Fruit fly (Drosophila melanogaster) whole organism, embryonic: ENCODE results near the gene rogdi.

Source experiments
- Asciz ChIP-seq: fragments of 200-800 bp; sonication (Bioruptor generic); optimal IDR thresholded peaks from 2 replicates; lab custom pipeline; 2017; ENCODE audit warnings: missing biosample characterization, mild to moderate bottlenecking, missing genetic modification characterization, missing genetic modification reagents
- Bgb ChIP-seq: fragments of 200-800 bp; sonication (Bioruptor generic); IDR thresholded peaks from 2 replicates; pipeline ENCODE4 v1.3.6; 2022; ENCODE audit warnings: missing biosample characterization, missing genetic modification characterization; ENCODE audit not compliant: partially characterized antibody
- C15 ChIP-seq: fragments of 200-800 bp; sonication (Bioruptor generic); IDR thresholded peaks from 3 replicates; pipeline ENCODE4 v1.3.6; 2022; ENCODE audit warnings: missing biosample characterization, missing genetic modification characterization
- CG10654 ChIP-seq: fragments of 200-800 bp; sonication (Bioruptor generic); optimal IDR thresholded peaks from 2 replicates; lab custom pipeline; 2016; ENCODE audit warnings: missing biosample characterization, missing genetic modification characterization
- CG12104 ChIP-seq: fragments of 200-800 bp; sonication (Bioruptor generic); optimal IDR thresholded peaks from 3 replicates; lab custom pipeline; 2016; ENCODE audit warnings: missing biosample characterization, missing genetic modification characterization
- CG12942 ChIP-seq: fragments of 200-800 bp; sonication (Bioruptor generic); optimal IDR thresholded peaks from 3 replicates; lab custom pipeline; 2016; ENCODE audit warnings: missing biosample characterization, missing genetic modification characterization
- CG13424 ChIP-seq: fragments of 200-800 bp; sonication (Bioruptor generic); optimal IDR thresholded peaks from 2 replicates; lab custom pipeline; 2019; ENCODE audit warnings: missing biosample characterization, mild to moderate bottlenecking, missing genetic modification characterization, moderate library complexity
- CG13624 ChIP-seq: fragments of 200-800 bp; sonication (Bioruptor generic); optimal IDR thresholded peaks from 2 replicates; lab custom pipeline; 2016; ENCODE audit warnings: missing biosample characterization, missing genetic modification characterization
- CG13894 ChIP-seq: fragments of 200-800 bp; sonication (Bioruptor generic); optimal IDR thresholded peaks from 3 replicates; lab custom pipeline; 2018; ENCODE audit warnings: missing biosample characterization, mild to moderate bottlenecking, missing genetic modification characterization, moderate library complexity
- CG1647 ChIP-seq: fragments of 200-800 bp; sonication (Bioruptor generic); optimal IDR thresholded peaks from 3 replicates; lab custom pipeline; 2016; ENCODE audit warnings: missing biosample characterization, missing genetic modification characterization
- CG17328 ChIP-seq: fragments of 200-800 bp; sonication (Bioruptor generic); IDR thresholded peaks from 2 replicates; pipeline ENCODE4 v1.3.6; 2022; ENCODE audit warnings: missing biosample characterization, missing genetic modification characterization
- CG17359 ChIP-seq: fragments of 200-800 bp; sonication (Bioruptor generic); optimal IDR thresholded peaks from 3 replicates; lab custom pipeline; 2018; ENCODE audit warnings: missing biosample characterization, mild to moderate bottlenecking, missing genetic modification characterization, moderate library complexity
- CG17612 ChIP-seq: fragments of 200-800 bp; sonication (Bioruptor generic); IDR thresholded peaks from 2 replicates; pipeline ENCODE4 v1.3.6; 2022; ENCODE audit warnings: missing biosample characterization, missing genetic modification characterization
- CG1792 ChIP-seq: fragments of 200-800 bp; sonication (Bioruptor generic); optimal IDR thresholded peaks from 2 replicates; lab custom pipeline; 2016; ENCODE audit warnings: missing biosample characterization, missing genetic modification characterization
- CG1832 ChIP-seq: fragments of 200-800 bp; sonication (Bioruptor generic); optimal IDR thresholded peaks from 2 replicates; lab custom pipeline; 2017; ENCODE audit warnings: missing biosample characterization, mild to moderate bottlenecking, missing genetic modification characterization, inconsistent platforms
- CG2116 ChIP-seq: fragments of 200-800 bp; sonication (Bioruptor generic); optimal IDR thresholded peaks from 3 replicates; lab custom pipeline; 2018; ENCODE audit warnings: missing biosample characterization, mild to moderate bottlenecking, missing genetic modification characterization
- CG2712 ChIP-seq: fragments of 200-800 bp; optimal IDR thresholded peaks from 3 replicates; lab custom pipeline; 2019; ENCODE audit warnings: missing biosample characterization, mild to moderate bottlenecking, missing genetic modification characterization, moderate library complexity
- CG30020 ChIP-seq: fragments of 200-800 bp; optimal IDR thresholded peaks from 2 replicates; lab custom pipeline; 2019; ENCODE audit warnings: missing biosample characterization, mild to moderate bottlenecking, missing genetic modification characterization, moderate library complexity
- CG3407 ChIP-seq: fragments of 200-800 bp; sonication (Bioruptor generic); optimal IDR thresholded peaks from 2 replicates; lab custom pipeline; 2018; ENCODE audit warnings: missing biosample characterization, mild to moderate bottlenecking, missing genetic modification characterization
- CG34224 ChIP-seq: fragments of 200-800 bp; sonication (Bioruptor generic); IDR thresholded peaks from 3 replicates; pipeline ENCODE4 v1.3.6; 2022; ENCODE audit warnings: missing biosample characterization, missing genetic modification characterization; ENCODE audit not compliant: partially characterized antibody
- CG6791 ChIP-seq: fragments of 200-800 bp; sonication (Bioruptor generic); IDR thresholded peaks from 3 replicates; pipeline ENCODE4 v1.3.6; 2022; ENCODE audit warnings: missing biosample characterization, missing genetic modification characterization; ENCODE audit not compliant: partially characterized antibody
- CG7372 ChIP-seq: fragments of 200-800 bp; sonication (Bioruptor generic); IDR thresholded peaks from 2 replicates; pipeline ENCODE4 v1.3.6; 2022; ENCODE audit warnings: missing biosample characterization, missing genetic modification characterization
- CG9817 ChIP-seq: fragments of 200-800 bp; sonication (Bioruptor generic); optimal IDR thresholded peaks from 2 replicates; lab custom pipeline; 2018; ENCODE audit warnings: missing biosample characterization, mild to moderate bottlenecking, missing genetic modification characterization, moderate library complexity
- CTCF ChIP-seq: fragments of 200-800 bp; sonication (Bioruptor generic); optimal IDR thresholded peaks from 2 replicates; lab custom pipeline; 2017; ENCODE audit warnings: missing biosample characterization, mild to moderate bottlenecking, missing genetic modification characterization, moderate library complexity
- D19A ChIP-seq: fragments of 200-800 bp; optimal IDR thresholded peaks from 3 replicates; lab custom pipeline; 2019; ENCODE audit warnings: missing biosample characterization, mild to moderate bottlenecking, missing genetic modification characterization, moderate library complexity
- Doc3 ChIP-seq: fragments of 200-800 bp; sonication (Bioruptor generic); IDR thresholded peaks from 3 replicates; pipeline ENCODE4 v1.3.6; 2022; ENCODE audit warnings: missing biosample characterization, missing genetic modification characterization; ENCODE audit not compliant: partially characterized antibody
- Dref ChIP-seq: fragments of 200-800 bp; sonication (Bioruptor generic); IDR thresholded peaks from 2 replicates; pipeline ENCODE4 v1.3.6; 2022; ENCODE audit warnings: missing biosample characterization, missing genetic modification characterization
- H15 ChIP-seq: fragments of 200-800 bp; sonication (Bioruptor generic); IDR thresholded peaks from 3 replicates; pipeline ENCODE4 v1.3.6; 2022; ENCODE audit warnings: missing biosample characterization, missing genetic modification characterization
- Hsf ChIP-seq: fragments of 200-800 bp; sonication (Bioruptor generic); optimal IDR thresholded peaks from 3 replicates; lab custom pipeline; 2016; ENCODE audit warnings: missing biosample characterization, missing genetic modification characterization
- Lim3 ChIP-seq: fragments of 200-800 bp; sonication (Bioruptor generic); IDR thresholded peaks from 2 replicates; pipeline ENCODE4 v1.3.6; 2022; ENCODE audit warnings: missing biosample characterization, missing genetic modification characterization
- Lpt ChIP-seq: fragments of >200 bp; optimal IDR thresholded peaks from 2 replicates; lab custom pipeline; 2018; ENCODE audit warnings: missing biosample characterization, missing genetic modification characterization
- NfI ChIP-seq: fragments of 200-800 bp; sonication (Bioruptor generic); optimal IDR thresholded peaks from 3 replicates; lab custom pipeline; 2018; ENCODE audit warnings: missing biosample characterization, mild to moderate bottlenecking, missing genetic modification characterization, moderate library complexity
- bigmax ChIP-seq: fragments of 200-800 bp; sonication (Bioruptor generic); optimal IDR thresholded peaks from 2 replicates; lab custom pipeline; 2018; ENCODE audit warnings: missing biosample characterization, mild to moderate bottlenecking, missing genetic modification characterization
- chm ChIP-seq: fragments of 200-800 bp; sonication (Bioruptor generic); IDR thresholded peaks from 2 replicates; pipeline ENCODE4 v1.3.6; 2022; ENCODE audit warnings: missing biosample characterization, missing genetic modification characterization
- dan ChIP-seq: fragments of 200-800 bp; sonication (Bioruptor generic); IDR thresholded peaks from 2 replicates; pipeline ENCODE4 v1.3.6; 2022; ENCODE audit warnings: missing biosample characterization, missing genetic modification characterization
- dimm ChIP-seq: fragments of 200-800 bp; sonication (Bioruptor generic); IDR thresholded peaks from 2 replicates; pipeline ENCODE4 v1.3.6; 2022; ENCODE audit warnings: missing biosample characterization, missing genetic modification characterization
- jumu ChIP-seq: fragments of 200-800 bp; sonication (Bioruptor generic); optimal IDR thresholded peaks from 3 replicates; lab custom pipeline; 2016; ENCODE audit warnings: missing biosample characterization, missing genetic modification characterization
- ken ChIP-seq: fragments of 200-800 bp; sonication (Bioruptor generic); IDR thresholded peaks from 3 replicates; pipeline ENCODE4 v1.3.6; 2022; ENCODE audit warnings: missing biosample characterization, missing genetic modification characterization
- kni ChIP-seq: fragments of 200-800 bp; sonication (Bioruptor generic); optimal IDR thresholded peaks from 3 replicates; lab custom pipeline; 2017; ENCODE audit warnings: mild to moderate bottlenecking, missing biosample characterization, missing genetic modification reagents, missing genetic modification characterization
- lmd ChIP-seq: fragments of 200-800 bp; sonication (Bioruptor generic); IDR thresholded peaks from 2 replicates; pipeline ENCODE4 v1.3.6; 2022; ENCODE audit warnings: missing biosample characterization, missing genetic modification characterization
- lola ChIP-seq, 3 experiments: fragments of >200 bp in 2 of 3; fragments of 200-800 bp in 1 of 3; sonication (Bioruptor generic) in 1 of 3; optimal IDR thresholded peaks; 2 replicates each; lab custom pipeline; 2017 to 2019; ENCODE audit warnings: missing biosample characterization in 3 of 3, missing genetic modification characterization in 3 of 3, mild to moderate bottlenecking in 1 of 3, moderate library complexity in 1 of 3
- maf-S ChIP-seq: fragments of 200-800 bp; sonication (Bioruptor generic); optimal IDR thresholded peaks from 2 replicates; lab custom pipeline; 2016; ENCODE audit warnings: missing biosample characterization, missing genetic modification characterization
- nau ChIP-seq: fragments of 200-800 bp; sonication (Bioruptor generic); optimal IDR thresholded peaks from 3 replicates; lab custom pipeline; 2017; ENCODE audit warnings: missing biosample characterization, mild to moderate bottlenecking, missing genetic modification characterization, missing genetic modification reagents
- pros ChIP-seq: fragments of 200-800 bp; sonication (Bioruptor generic); optimal IDR thresholded peaks from 3 replicates; lab custom pipeline; 2019; ENCODE audit warnings: missing biosample characterization, mild to moderate bottlenecking, missing genetic modification characterization, moderate library complexity
- salm ChIP-seq: fragments of 200-800 bp; sonication (Bioruptor generic); optimal IDR thresholded peaks from 2 replicates; lab custom pipeline; 2018; ENCODE audit warnings: missing biosample characterization, mild to moderate bottlenecking, missing genetic modification characterization
- ssp ChIP-seq: fragments of 200-800 bp; sonication (Bioruptor generic); IDR thresholded peaks from 2 replicates; pipeline ENCODE4 v1.3.6; 2022; ENCODE audit warnings: missing biosample characterization, missing genetic modification characterization
- stwl ChIP-seq: fragments of 200-800 bp; sonication (Bioruptor generic); optimal IDR thresholded peaks from 3 replicates; lab custom pipeline; 2018; ENCODE audit warnings: missing biosample characterization, mild to moderate bottlenecking, missing genetic modification characterization, moderate library complexity
- tap ChIP-seq: fragments of 200-800 bp; optimal IDR thresholded peaks from 3 replicates; lab custom pipeline; 2019; ENCODE audit warnings: missing biosample characterization, mild to moderate bottlenecking, missing genetic modification characterization, moderate library complexity
- tgo ChIP-seq: fragments of 200-800 bp; sonication (Bioruptor generic); IDR thresholded peaks from 3 replicates; pipeline ENCODE4 v1.3.6; 2022; ENCODE audit warnings: missing biosample characterization, missing genetic modification characterization

The rogdi gene

DNA sequence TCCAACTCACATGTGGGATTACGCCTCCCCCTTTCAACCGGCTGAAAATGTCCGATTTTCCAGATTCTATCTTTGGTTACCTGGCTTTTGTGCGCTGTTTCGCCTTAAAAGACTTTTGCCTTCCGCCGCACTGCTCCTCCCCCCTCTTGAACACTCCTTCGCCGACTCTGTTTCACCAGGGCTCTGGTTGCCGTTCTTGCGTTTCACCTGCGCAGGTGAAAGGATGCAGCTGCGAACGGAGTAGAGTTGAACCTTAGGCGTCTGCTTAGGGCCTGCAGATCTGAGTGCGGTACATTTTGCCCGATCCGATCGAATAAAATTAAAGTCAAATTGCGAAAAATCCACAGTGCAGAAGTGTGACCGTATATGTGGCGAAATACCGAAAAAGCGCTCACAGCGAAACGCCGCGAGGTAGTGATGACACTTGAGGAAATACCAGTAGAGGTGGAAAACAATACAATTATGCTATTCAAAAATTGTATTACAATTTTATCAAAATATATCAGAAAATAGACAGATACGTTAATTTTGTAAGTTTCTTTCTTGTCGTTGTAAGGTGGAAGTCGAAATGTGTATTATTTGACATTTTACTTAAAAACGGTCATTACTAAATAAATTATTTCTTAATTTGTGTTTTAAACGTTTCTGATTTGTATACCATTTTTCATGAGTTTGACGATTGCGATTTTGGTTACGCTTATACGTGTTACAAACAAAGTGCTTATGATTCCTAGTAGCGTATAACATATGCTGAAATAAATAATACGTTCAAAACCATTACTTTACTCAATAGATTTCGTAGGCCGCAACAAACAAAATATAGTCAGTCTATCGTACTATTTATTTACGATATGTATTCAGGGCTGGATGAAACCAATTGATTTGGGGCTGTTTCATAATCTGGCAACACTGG, 33.4 kb upstream of the rogdi start, which contains the start of the genes CG6664 and CG7728 (continued):
- TF ChIP-seq bigmax (GFP tag; lab: Kevin White, UChicago) (no peak), maf-S (GFP tag; lab: Kevin White, UChicago) (no peak), CG1832 (GFP tag; lab: Kevin White, UChicago) (no peak), D19A (tag; lab: Kevin White, UChicago) (no peak), lola (GFP tag; optimal IDR thresholded peaks at IDR 0.05; lab: Kevin White, UChicago) (peak in 1 of 3 experiments; percentile 66), CG34224 (peak; percentile 45; the same call in 2 of the 3 replicates), CG12104 (peak; percentile 52), salm (tag; lab: Kevin White, UChicago) (no peak), H15 (GFP tag; lab: Robert Waterston, UW) (peak; percentile 30; the same call in 1 of the 3 replicates), Hsf (GFP tag; lab: Kevin White, UChicago) (peak; percentile 46), CG13894 (no peak), pros (GFP tag; lab: Kevin White, UChicago) (no peak), CG17359 (tag; lab: Kevin White, UChicago) (no peak), CG12942 (GFP tag; lab: Kevin White, UChicago) (peak; percentile 40), Doc3 (GFP tag; lab: Robert Waterston, UW) (peak; percentile 48; the same call in 1 of the 3 replicates), tgo (GFP tag; lab: Robert Waterston, UW) (peak; percentile 37; the same call in 1 of the 3 replicates), CG30020 (peak; percentile 45), CG17612 (no peak), Lim3 (GFP tag; lab: Robert Waterston, UW) (no peak), kni (GFP tag; lab: Kevin White, UChicago) (peak; percentile 43), CG13424 (tag; lab: Kevin White, UChicago) (peak; percentile 68), Bgb (peak; percentile 62; the same call in 1 of the 2 replicates), dimm (GFP tag; lab: Robert Waterston, UW) (no peak), CG6791 (peak; percentile 56), CG17328 (GFP tag; lab: Robert Waterston, UW) (no peak), CG2712 (tag; lab: Kevin White, UChicago) (peak; percentile 51), CG9817 (tag; lab: Kevin White, UChicago) (peak; percentile 43), C15 (0 out of 3 replicates have a peak, but pooled peaks have one; percentile 23), NfI (GFP tag; lab: Kevin White, UChicago) (peak; percentile 38), lmd (GFP tag; lab: Robert Waterston, UW) (peak; percentile 21; the same call in 1 of the 2 replicates), CG1792 (GFP tag; lab: Kevin White, UChicago) (no peak), jumu (GFP tag; lab: Kevin White, UChicago) (peak; percentile 29), Lpt (GFP tag; lab: Kevin White, UChicago) (no peak), ken (GFP tag; lab: Robert Waterston, UW) (peak; percentile 76), ssp (GFP tag; lab: Robert Waterston, UW) (peak; percentile 46), CG13624 (peak; percentile 37), chm (GFP tag; lab: Robert Waterston, UW) (peak; percentile 57; the same call in 1 of the 2 replicates), CG7372 (GFP tag; lab: Robert Waterston, UW) (no peak), Asciz (GFP tag; lab: Kevin White, UChicago) (no peak), tap (tag; lab: Kevin White, UChicago) (no peak), CG3407 (GFP tag; lab: Kevin White, UChicago) (no peak), Dref (GFP tag; lab: Robert Waterston, UW) (peak; percentile 39), CG10654 (GFP tag; lab: Kevin White, UChicago) (peak; percentile 16), stwl (peak; percentile 24), dan (no peak), CG2116 (peak; percentile 42), CG1647 (peak; percentile 47), nau (no peak), CTCF (GFP tag; lab: Kevin White, UChicago) (no peak)
